Worm (Caenorhabditis elegans) whole organism, L4 larva: ENCODE measurements around the gene F47E1.1.

Experiments
- R02D3.7 ChIP-seq: fragments of 150-350 bp; sonication (generic microtip); optimal IDR thresholded peaks from 3 replicates; lab custom pipeline; 2014; ENCODE audit warnings: missing biosample characterization, missing genetic modification characterization
- Y5F2A.4 ChIP-seq: fragments of 200-800 bp; sonication (Bioruptor generic); optimal IDR thresholded peaks from 2 replicates; lab custom pipeline; 2018; ENCODE audit warnings: mild to moderate bottlenecking, missing genetic modification characterization, missing compliant biosample characterization
- Y75B8A.6 ChIP-seq: fragments of 200-800 bp; sonication (Bioruptor generic); IDR thresholded peaks from 2 replicates; pipeline ENCODE4 v1.3.6; 2022; ENCODE audit warnings: missing genetic modification reagents, missing genetic modification characterization, missing compliant biosample characterization
- ZK337.2 ChIP-seq: fragments of 200-800 bp; sonication (Bioruptor generic); IDR thresholded peaks from 2 replicates; pipeline ENCODE4 v1.3.6; 2022; ENCODE audit warnings: missing genetic modification reagents, missing genetic modification characterization, missing compliant biosample characterization
- ZK546.5 ChIP-seq, 2 experiments: sonication (generic microtip); optimal IDR thresholded peaks; 2 replicates each; lab custom pipeline; 2017; ENCODE audit warnings: missing biosample characterization in 2 of 2, missing genetic modification characterization in 2 of 2
- aha-1 ChIP-seq: fragments of 150-350 bp; peaks from one replicate; lab custom pipeline; 2014; ENCODE audit warnings: missing biosample characterization, missing genetic modification characterization
- aly-2 ChIP-seq: sonication (generic microtip); optimal IDR thresholded peaks from 2 replicates; lab custom pipeline; 2018; ENCODE audit warnings: missing biosample characterization, missing genetic modification characterization
- ama-1 ChIP-seq: fragments of 150-350 bp; optimal IDR thresholded peaks from 2 replicates; lab custom pipeline; 2014; ENCODE audit warnings: inconsistent platforms, mixed read lengths
- ceh-28 ChIP-seq: fragments of 150-350 bp; optimal IDR thresholded peaks from 2 replicates; lab custom pipeline; 2014; ENCODE audit warnings: missing biosample characterization, missing genetic modification reagents, missing genetic modification characterization
- ceh-32 ChIP-seq: sonication (generic microtip); optimal IDR thresholded peaks from 2 replicates; lab custom pipeline; 2016; ENCODE audit warnings: mild to moderate bottlenecking, missing genetic modification characterization, missing compliant biosample characterization; ENCODE audit not compliant: poor library complexity
- ceh-62 ChIP-seq: sonication (generic microtip); optimal IDR thresholded peaks from 2 replicates; lab custom pipeline; 2017; ENCODE audit warnings: missing biosample characterization, missing genetic modification characterization
- ces-1 ChIP-seq: fragments of 150-350 bp; sonication (generic microtip); optimal IDR thresholded peaks from 4 replicates; lab custom pipeline; 2014; ENCODE audit warnings: missing biosample characterization, missing genetic modification reagents, missing genetic modification characterization
- cey-2 ChIP-seq: sonication (generic microtip); optimal IDR thresholded peaks from 3 replicates; lab custom pipeline; 2017; ENCODE audit warnings: missing genetic modification characterization, mild to moderate bottlenecking, missing compliant biosample characterization, antibody characterized with exemption, borderline replicate concordance; ENCODE audit not compliant: insufficient read depth
- daf-16 ChIP-seq, 3 experiments: sonication (generic microtip); optimal IDR thresholded peaks; 2 replicates each; lab custom pipeline; 2016 to 2017; ENCODE audit warnings: missing genetic modification characterization in 3 of 3, missing genetic modification reagents in 3 of 3, mild to moderate bottlenecking in 2 of 3, missing compliant biosample characterization in 2 of 3, missing biosample characterization in 1 of 3, moderate library complexity in 1 of 3
- daf-19 ChIP-seq: fragments of 200-800 bp; sonication (Bioruptor generic); conservative IDR thresholded peaks from 2 replicates; pipeline ENCODE4 v1.3.6; 2022; ENCODE audit warnings: missing genetic modification characterization, missing compliant biosample characterization
- dmd-6 ChIP-seq: fragments of 200-800 bp; sonication (Bioruptor generic); IDR thresholded peaks from 2 replicates; pipeline ENCODE4 v1.3.6; 2022; ENCODE audit warnings: missing genetic modification reagents, missing genetic modification characterization, missing compliant biosample characterization
- dmd-8 ChIP-seq: fragments of 200-800 bp; sonication (Bioruptor generic); IDR thresholded peaks from 2 replicates; pipeline ENCODE4 v1.3.6; 2022; ENCODE audit warnings: missing genetic modification characterization, missing compliant biosample characterization
- dmd-9 ChIP-seq: fragments of 200-800 bp; sonication (Bioruptor generic); IDR thresholded peaks from 2 replicates; pipeline ENCODE4 v1.3.6; 2022; ENCODE audit warnings: missing genetic modification reagents, missing genetic modification characterization, missing compliant biosample characterization
- duxl-1 ChIP-seq: sonication (generic microtip); optimal IDR thresholded peaks from 2 replicates; lab custom pipeline; 2016; ENCODE audit warnings: mild to moderate bottlenecking, missing genetic modification characterization, moderate library complexity, missing compliant biosample characterization; ENCODE audit not compliant: poor library complexity
- dve-1 ChIP-seq: sonication (generic microtip); optimal IDR thresholded peaks from 2 replicates; lab custom pipeline; 2017; ENCODE audit warnings: antibody characterized with exemption, mild to moderate bottlenecking, missing genetic modification characterization, missing compliant biosample characterization; ENCODE audit not compliant: insufficient read depth
- egl-27 ChIP-seq: sonication (generic microtip); optimal IDR thresholded peaks from 3 replicates; lab custom pipeline; 2017; ENCODE audit warnings: missing biosample characterization, missing genetic modification reagents, missing genetic modification characterization
- egl-43 ChIP-seq: fragments of 200-800 bp; sonication (Bioruptor generic); IDR thresholded peaks from 2 replicates; pipeline ENCODE4 v1.3.6; 2022; ENCODE audit warnings: missing genetic modification reagents, missing genetic modification characterization, missing compliant biosample characterization
- fkh-10 ChIP-seq: fragments of 150-350 bp; optimal IDR thresholded peaks from 2 replicates; lab custom pipeline; 2014; ENCODE audit warnings: missing biosample characterization, missing genetic modification reagents, missing genetic modification characterization
- gei-8 ChIP-seq: fragments of 200-800 bp; sonication (Bioruptor generic); optimal IDR thresholded peaks from 2 replicates; lab custom pipeline; 2018; ENCODE audit warnings: mild to moderate bottlenecking, missing genetic modification characterization, missing compliant biosample characterization
- hif-1 ChIP-seq, 2 experiments: sonication (generic microtip); optimal IDR thresholded peaks; 2 replicates each; lab custom pipeline; 2016 to 2017; ENCODE audit warnings: missing compliant biosample characterization in 2 of 2, missing genetic modification characterization in 2 of 2, missing genetic modification reagents in 2 of 2, missing genotype in 2 of 2, mild to moderate bottlenecking in 1 of 2
- lim-7 ChIP-seq: fragments of 200-800 bp; sonication (Bioruptor generic); IDR thresholded peaks from 2 replicates; pipeline ENCODE4 v1.3.6; 2022; ENCODE audit warnings: missing genetic modification characterization, missing compliant biosample characterization
- lin-1 ChIP-seq: fragments of 200-800 bp; sonication (Bioruptor generic); IDR thresholded peaks from 2 replicates; pipeline ENCODE4 v1.3.6; 2022; ENCODE audit warnings: missing genetic modification reagents, missing genetic modification characterization, missing compliant biosample characterization
- lin-13 ChIP-seq: fragments of 150-350 bp; optimal IDR thresholded peaks from 2 replicates; lab custom pipeline; 2014; ENCODE audit warnings: missing biosample characterization, missing genetic modification reagents, missing genetic modification characterization
- lin-38 ChIP-seq: fragments of 200-800 bp; sonication (Bioruptor generic); IDR thresholded peaks from 2 replicates; pipeline ENCODE4 v1.3.6; 2022; ENCODE audit warnings: missing genetic modification reagents, missing genetic modification characterization, missing compliant biosample characterization
- lin-39 ChIP-seq: fragments of 150-350 bp; optimal IDR thresholded peaks from 2 replicates; lab custom pipeline; 2014; ENCODE audit warnings: missing biosample characterization, missing genetic modification reagents, missing genetic modification characterization
- lir-3 ChIP-seq: sonication (generic microtip); optimal IDR thresholded peaks from 2 replicates; lab custom pipeline; 2016; ENCODE audit warnings: mild to moderate bottlenecking, missing genetic modification characterization, missing compliant biosample characterization
- madf-9 ChIP-seq: fragments of 200-800 bp; sonication (Bioruptor generic); conservative IDR thresholded peaks from 2 replicates; pipeline ENCODE4 v1.3.6; 2022; ENCODE audit warnings: missing genetic modification reagents, missing genetic modification characterization, missing compliant biosample characterization
- mdl-1 ChIP-seq, 2 experiments: fragments of 150-350 bp in 1 of 2; sonication (generic microtip) in 1 of 2; optimal IDR thresholded peaks; 2 replicates each; lab custom pipeline; 2014 to 2017; ENCODE audit warnings: missing biosample characterization in 2 of 2, missing genetic modification characterization in 2 of 2
- mdt-29 ChIP-seq: fragments of 200-800 bp; sonication (Bioruptor generic); IDR thresholded peaks from 2 replicates; pipeline ENCODE4 v1.3.6; 2022; ENCODE audit warnings: missing genetic modification reagents, missing genetic modification characterization, missing compliant biosample characterization
- nhr-11 ChIP-seq: fragments of 150-350 bp; optimal IDR thresholded peaks from 2 replicates; lab custom pipeline; 2014; ENCODE audit warnings: missing biosample characterization, missing genetic modification characterization
- nhr-237 ChIP-seq: sonication (generic microtip); optimal IDR thresholded peaks from 2 replicates; lab custom pipeline; 2017; ENCODE audit warnings: missing biosample characterization, missing genetic modification characterization
- nhr-25 ChIP-seq: sonication (generic microtip); optimal IDR thresholded peaks from 2 replicates; lab custom pipeline; 2017; ENCODE audit warnings: missing genetic modification characterization, mild to moderate bottlenecking, missing compliant biosample characterization, antibody characterized with exemption, moderate library complexity, borderline replicate concordance; ENCODE audit not compliant: insufficient read depth
- nhr-28 ChIP-seq: fragments of 150-350 bp; optimal IDR thresholded peaks from 2 replicates; lab custom pipeline; 2014; ENCODE audit warnings: missing biosample characterization, missing genetic modification characterization
- nhr-41 ChIP-seq: fragments of 200-800 bp; sonication (Bioruptor generic); IDR thresholded peaks from 2 replicates; pipeline ENCODE4 v1.3.6; 2022; ENCODE audit warnings: missing genetic modification reagents, missing genetic modification characterization, missing compliant biosample characterization
- nhr-48 ChIP-seq: sonication (generic microtip); optimal IDR thresholded peaks from 2 replicates; lab custom pipeline; 2016; ENCODE audit warnings: mild to moderate bottlenecking, missing genetic modification characterization, missing compliant biosample characterization
- nhr-6 ChIP-seq: fragments of 150-350 bp; optimal IDR thresholded peaks from 2 replicates; lab custom pipeline; 2014; ENCODE audit warnings: missing biosample characterization, missing genetic modification characterization
- pha-4 ChIP-seq, 2 experiments: fragments of 150-350 bp in 1 of 2; fragments of 200-800 bp in 1 of 2; sonication (Bioruptor generic) in 1 of 2; IDR thresholded peaks in 1 of 2; optimal IDR thresholded peaks in 1 of 2; 2 replicates each; pipeline versions ENCODE4 v1.3.6 to Lab custom; 2014 to 2022; ENCODE audit warnings: missing genetic modification characterization in 2 of 2, missing genetic modification reagents in 2 of 2, missing biosample characterization in 1 of 2, missing compliant biosample characterization in 1 of 2
- php-3 ChIP-seq: fragments of 200-800 bp; sonication (Bioruptor generic); IDR thresholded peaks from 2 replicates; pipeline ENCODE4 v1.3.6; 2022; ENCODE audit warnings: missing genetic modification reagents, missing genetic modification characterization, missing compliant biosample characterization
- pqm-1 ChIP-seq: sonication (generic microtip); optimal IDR thresholded peaks from 2 replicates; lab custom pipeline; 2017; ENCODE audit warnings: missing biosample characterization, missing genetic modification characterization
- saeg-2 ChIP-seq: fragments of 200-800 bp; sonication (Bioruptor generic); IDR thresholded peaks from 2 replicates; pipeline ENCODE4 v1.3.6; 2022; ENCODE audit warnings: missing genetic modification reagents, missing genetic modification characterization, missing compliant biosample characterization
- skn-1 ChIP-seq: fragments of 150-350 bp; optimal IDR thresholded peaks from 2 replicates; lab custom pipeline; 2014; ENCODE audit warnings: missing biosample characterization, missing genetic modification characterization
- snpc-4 ChIP-seq: fragments of 150-350 bp; optimal IDR thresholded peaks from 2 replicates; lab custom pipeline; 2014; ENCODE audit warnings: missing biosample characterization, missing genetic modification characterization
- tag-97 ChIP-seq: fragments of 200-800 bp; sonication (Bioruptor generic); IDR thresholded peaks from 2 replicates; pipeline ENCODE4 v1.3.6; 2022; ENCODE audit warnings: missing genetic modification characterization, missing compliant biosample characterization
- zag-1 ChIP-seq: fragments of 150-350 bp; optimal IDR thresholded peaks from 2 replicates; lab custom pipeline; 2014; ENCODE audit warnings: missing biosample characterization, missing genetic modification characterization
- zfp-2 ChIP-seq: sonication (generic microtip); optimal IDR thresholded peaks from 2 replicates; lab custom pipeline; 2016; ENCODE audit warnings: mild to moderate bottlenecking, missing genetic modification characterization, missing compliant biosample characterization
- zip-11 ChIP-seq: fragments of 200-800 bp; sonication (Bioruptor generic); IDR thresholded peaks from 2 replicates; pipeline ENCODE4 v1.3.6; 2022; ENCODE audit warnings: missing genetic modification characterization, missing compliant biosample characterization

Gene F47E1.1

ce11 chrX:9113829-9114228 lies 36.8 kb downstream of the F47E1.1 start, which contains the start of gene C25A11.2 (continued):
- no peak for TF ChIP-seq dmd-9
- TF ChIP-seq saeg-2 (GFP tag; lab: Robert Waterston, UW) = no peak
- TF ChIP-seq zip-11 = no peak
- no peak for TF ChIP-seq R02D3.7 (tag; lab: Kevin White, UChicago)
- no peak for TF ChIP-seq snpc-4 (tag; lab: Kevin White, UChicago)
- no peak for TF ChIP-seq nhr-237 (tag; lab: Kevin White, UChicago)
- TF ChIP-seq pha-4 (GFP tag; IDR thresholded peaks at IDR 0.05; lab: Robert Waterston, UW) = 0 out of 2 replicates have a peak, but pooled peaks have one; percentile 13
- TF ChIP-seq pha-4 (tag; optimal IDR thresholded peaks at IDR 0.05; lab: Kevin White, UChicago) = no peak
- TF ChIP-seq ceh-28 = no peak
- no peak for TF ChIP-seq zag-1 (tag; lab: Kevin White, UChicago)
- no peak for TF ChIP-seq zfp-2 (tag; lab: Kevin White, UChicago)
- TF ChIP-seq madf-9 = no peak
- no peak for TF ChIP-seq Y75B8A.6 (GFP tag; lab: Robert Waterston, UW)
- no peak for TF ChIP-seq ceh-62 (tag; lab: Kevin White, UChicago)
- TF ChIP-seq daf-16 (GFP tag; optimal IDR thresholded peaks at IDR 0.05; lab: Kevin White, UChicago) = no peak
- peak; percentile 42 for TF ChIP-seq daf-16 (tag; optimal IDR thresholded peaks at IDR 0.05; lab: Kevin White, UChicago)
- TF ChIP-seq Y5F2A.4 (GFP tag; lab: Kevin White, UChicago) = no peak
- no peak for TF ChIP-seq dmd-8
- TF ChIP-seq nhr-28 (tag; lab: Kevin White, UChicago) = no peak
- TF ChIP-seq lin-39 = no peak
- no peak for TF ChIP-seq mdl-1 (tag; optimal IDR thresholded peaks at IDR 0.05; lab: Kevin White, UChicago)
- no peak for TF ChIP-seq pqm-1
- TF ChIP-seq egl-43 (GFP tag; lab: Robert Waterston, UW) = no peak
- TF ChIP-seq lir-3 = no peak
- no peak for TF ChIP-seq php-3 (GFP tag; lab: Robert Waterston, UW)
- TF ChIP-seq ZK546.5 (tag; optimal IDR thresholded peaks at IDR 0.05; lab: Kevin White, UChicago) = no peak
- TF ChIP-seq nhr-25 (tag; lab: Kevin White, UChicago) = no peak
- no peak for TF ChIP-seq lin-38 (GFP tag; lab: Robert Waterston, UW)
- TF ChIP-seq nhr-41 (GFP tag; lab: Robert Waterston, UW) = no peak
- no peak for TF ChIP-seq ces-1 (GFP tag; lab: Kevin White, UChicago)
- no peak for TF ChIP-seq nhr-11 (tag; lab: Kevin White, UChicago)
- TF ChIP-seq gei-8 = no peak
- no peak for TF ChIP-seq ceh-32 (tag; lab: Kevin White, UChicago)
- TF ChIP-seq dve-1 (tag; lab: Kevin White, UChicago) = peak; percentile 38
- TF ChIP-seq aha-1 (tag; lab: Kevin White, UChicago) = peak; percentile 58
- no peak for TF ChIP-seq aly-2 (tag; lab: Kevin White, UChicago)
- TF ChIP-seq skn-1 (tag; lab: Kevin White, UChicago) = no peak
- no peak for TF ChIP-seq duxl-1 (tag; lab: Kevin White, UChicago)
- TF ChIP-seq ZK337.2 = no peak
- no peak for TF ChIP-seq tag-97 (GFP tag; lab: Robert Waterston, UW)
- TF ChIP-seq fkh-10 = peak; percentile 64
- no peak for TF ChIP-seq lin-13 (GFP tag; lab: Kevin White, UChicago)
- no peak for TF ChIP-seq nhr-48
- no peak for TF ChIP-seq cey-2 (tag; lab: Kevin White, UChicago)
- peak; percentile 14; the same call in 1 of the 2 replicates for TF ChIP-seq dmd-6 (GFP tag; lab: Robert Waterston, UW)
- TF ChIP-seq ama-1 = no peak
- TF ChIP-seq lim-7 (GFP tag; lab: Robert Waterston, UW) = no peak
- TF ChIP-seq hif-1 (tag; optimal IDR thresholded peaks at IDR 0.05; lab: Kevin White, UChicago) = peak in 1 of 2 experiments; percentile 51
- no peak for TF ChIP-seq mdt-29 (GFP tag; lab: Robert Waterston, UW)
- no peak for TF ChIP-seq egl-27 (tag; lab: Kevin White, UChicago)
- TF ChIP-seq nhr-6 = peak; percentile 64
- no peak for TF ChIP-seq lin-1 (GFP tag; lab: Robert Waterston, UW)
- no peak for TF ChIP-seq daf-19 (GFP tag; lab: Robert Waterston, UW)
